Fruit fly (Drosophila melanogaster) whole organism, prepupa: ENCODE data around the gene Tlk.

Experiments
- CG11762 ChIP-seq: fragments of 200-800 bp; sonication (Bioruptor generic); optimal IDR thresholded peaks from 3 replicates; lab custom pipeline; 2016; ENCODE audit warnings: missing biosample characterization, missing genetic modification characterization; ENCODE audit not compliant: insufficient read depth
- CG11902 ChIP-seq: fragments of 200-800 bp; sonication (Bioruptor generic); optimal IDR thresholded peaks from 3 replicates; lab custom pipeline; 2016; ENCODE audit warnings: missing biosample characterization, missing genetic modification characterization
- CG15336 ChIP-seq: fragments of 200-800 bp; sonication (Bioruptor generic); IDR thresholded peaks from 2 replicates; pipeline ENCODE4 v1.3.6; 2022; ENCODE audit warnings: missing biosample characterization, missing genetic modification characterization
- CG1621 ChIP-seq: fragments of 200-800 bp; sonication (Bioruptor generic); optimal IDR thresholded peaks from 3 replicates; lab custom pipeline; 2018; ENCODE audit warnings: missing biosample characterization, mild to moderate bottlenecking, missing genetic modification characterization
- CG4318 ChIP-seq: fragments of 200-800 bp; sonication (Bioruptor generic); optimal IDR thresholded peaks from 3 replicates; lab custom pipeline; 2017; ENCODE audit warnings: missing biosample characterization, mild to moderate bottlenecking, missing genetic modification characterization
- CG6163 ChIP-seq: fragments of 200-800 bp; sonication (Bioruptor generic); IDR thresholded peaks from 3 replicates; pipeline ENCODE4 v1.3.6; 2022; ENCODE audit warnings: missing biosample characterization, missing genetic modification characterization
- CG6808 ChIP-seq: fragments of 200-800 bp; sonication (Bioruptor generic); optimal IDR thresholded peaks from 3 replicates; lab custom pipeline; 2017; ENCODE audit warnings: missing biosample characterization, missing genetic modification characterization, mild to moderate bottlenecking, moderate library complexity, missing genetic modification reagents
- CG7368 ChIP-seq: fragments of 200-800 bp; sonication (Bioruptor generic); optimal IDR thresholded peaks from 3 replicates; lab custom pipeline; 2016; ENCODE audit warnings: missing biosample characterization, missing genetic modification characterization
- CG8319 ChIP-seq: fragments of 200-800 bp; sonication (Bioruptor generic); optimal IDR thresholded peaks from 3 replicates; lab custom pipeline; 2016; ENCODE audit warnings: missing biosample characterization, missing genetic modification characterization
- CG8632 ChIP-seq: fragments of 200-800 bp; sonication (Bioruptor generic); optimal IDR thresholded peaks from 3 replicates; lab custom pipeline; 2016; ENCODE audit warnings: missing biosample characterization, missing genetic modification characterization
- Eip78C ChIP-seq: fragments of 200-800 bp; sonication (Bioruptor generic); peaks from one replicate; lab custom pipeline; 2016; ENCODE audit warnings: missing biosample characterization, missing genetic modification characterization
- Eip93F ChIP-seq: fragments of 200-800 bp; sonication (Bioruptor generic); optimal IDR thresholded peaks from 2 replicates; lab custom pipeline; 2016; ENCODE audit warnings: missing biosample characterization, mild to moderate bottlenecking, missing genetic modification characterization
- Ets21C ChIP-seq: fragments of 200-800 bp; sonication (Bioruptor generic); optimal IDR thresholded peaks from 3 replicates; lab custom pipeline; 2016; ENCODE audit warnings: missing biosample characterization, missing genetic modification characterization
- Gug ChIP-seq: fragments of 200-800 bp; sonication (Bioruptor generic); IDR thresholded peaks from 2 replicates; pipeline ENCODE4 v1.3.6; 2022; ENCODE audit warnings: missing biosample characterization, missing genetic modification characterization
- Hr38 ChIP-seq: sonication (Bioruptor generic); optimal IDR thresholded peaks from 2 replicates; lab custom pipeline; 2016; ENCODE audit warnings: missing biosample characterization, missing genetic modification characterization
- Hr39 ChIP-seq: fragments of 200-800 bp; sonication (Bioruptor generic); optimal IDR thresholded peaks from 2 replicates; lab custom pipeline; 2016; ENCODE audit warnings: missing biosample characterization, missing genetic modification characterization
- Hr4 ChIP-seq: fragments of 200-800 bp; sonication (Bioruptor generic); optimal IDR thresholded peaks from 3 replicates; lab custom pipeline; 2016; ENCODE audit warnings: missing biosample characterization, missing genetic modification characterization
- Lpt ChIP-seq: fragments of 200-800 bp; sonication (Bioruptor generic); optimal IDR thresholded peaks from 3 replicates; lab custom pipeline; 2016; ENCODE audit warnings: missing biosample characterization, missing genetic modification characterization
- Met ChIP-seq: fragments of 200-800 bp; sonication (Bioruptor generic); optimal IDR thresholded peaks from 3 replicates; lab custom pipeline; 2016; ENCODE audit warnings: missing biosample characterization, missing genetic modification characterization
- Sox102F ChIP-seq: fragments of 200-800 bp; sonication (Bioruptor generic); optimal IDR thresholded peaks from 2 replicates; lab custom pipeline; 2016; ENCODE audit warnings: missing biosample characterization, mild to moderate bottlenecking, missing genetic modification characterization
- cyc ChIP-seq: fragments of 200-800 bp; sonication (Bioruptor generic); optimal IDR thresholded peaks from 3 replicates; lab custom pipeline; 2016; ENCODE audit warnings: missing biosample characterization, missing genetic modification characterization
- dac ChIP-seq: fragments of 200-800 bp; sonication (Bioruptor generic); optimal IDR thresholded peaks from 2 replicates; lab custom pipeline; 2017; ENCODE audit warnings: missing biosample characterization, mild to moderate bottlenecking, missing genetic modification characterization
- eg ChIP-seq: fragments of 200-800 bp; sonication (Bioruptor generic); IDR thresholded peaks from 3 replicates; pipeline ENCODE4 v1.3.6; 2022; ENCODE audit warnings: missing biosample characterization, missing genetic modification characterization
- fd59A ChIP-seq: fragments of 200-800 bp; sonication (Bioruptor generic); optimal IDR thresholded peaks from 2 replicates; lab custom pipeline; 2017; ENCODE audit warnings: missing biosample characterization, mild to moderate bottlenecking, missing genetic modification characterization, missing genetic modification reagents
- fd85E ChIP-seq: fragments of 200-800 bp; sonication (Bioruptor generic); optimal IDR thresholded peaks from 3 replicates; lab custom pipeline; 2016; ENCODE audit warnings: missing biosample characterization, missing genetic modification characterization
- lz ChIP-seq: fragments of 200-800 bp; sonication (Bioruptor generic); optimal IDR thresholded peaks from 3 replicates; lab custom pipeline; 2016; ENCODE audit warnings: missing biosample characterization, missing genetic modification characterization
- salr ChIP-seq, 2 experiments: fragments of 200-800 bp; sonication (Bioruptor generic); optimal IDR thresholded peaks; 3 replicates each; lab custom pipeline; 2016 to 2018; ENCODE audit warnings: missing biosample characterization in 2 of 2, missing genetic modification characterization in 2 of 2, mild to moderate bottlenecking in 1 of 2
- topi ChIP-seq: fragments of 200-800 bp; sonication (Bioruptor generic); optimal IDR thresholded peaks from 3 replicates; lab custom pipeline; 2016; ENCODE audit warnings: missing biosample characterization, missing genetic modification characterization

Gene Tlk

DNA sequence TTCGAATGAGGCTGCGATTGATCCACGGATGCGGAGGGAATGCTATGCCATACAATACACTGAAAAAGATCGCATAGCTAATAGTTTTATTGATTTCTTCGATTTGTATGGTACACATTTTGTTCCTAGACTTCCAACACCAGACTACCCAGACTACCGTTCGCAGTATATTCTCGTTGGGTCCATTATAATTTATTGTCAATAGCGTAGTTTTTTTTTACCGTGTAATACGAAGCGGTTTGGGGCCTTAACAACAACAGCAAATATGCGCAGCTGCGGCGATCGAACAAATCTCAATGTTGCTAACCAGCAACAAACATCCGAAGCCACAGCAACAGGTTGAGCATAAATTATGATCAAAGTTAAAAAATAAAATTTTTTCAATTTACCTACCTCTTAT, 118.8 kb downstream of the Tlk start (continued):
- TF ChIP-seq CG8319 (GFP tag; lab: Kevin White, UChicago) (no peak), CG7368 (GFP tag; lab: Kevin White, UChicago) (peak; percentile 38), Lpt (GFP tag; lab: Kevin White, UChicago) (peak; percentile 64), CG6808 (peak; percentile 56), Sox102F (GFP tag; lab: Kevin White, UChicago) (peak; percentile 24), salr (GFP tag; optimal IDR thresholded peaks at IDR 0.05; lab: Kevin White, UChicago) (peak; percentile 7 to 51), Eip78C (peak; percentile 85), Met (GFP tag; lab: Kevin White, UChicago) (peak; percentile 41), CG1621 (tag; lab: Kevin White, UChicago) (peak; percentile 18), CG11762 (GFP tag; lab: Kevin White, UChicago) (peak; percentile 38), Eip93F (GFP tag; lab: Kevin White, UChicago) (no peak), CG4318 (GFP tag; lab: Kevin White, UChicago) (peak; percentile 63), cyc (GFP tag; lab: Kevin White, UChicago) (peak; percentile 42), CG11902 (GFP tag; lab: Kevin White, UChicago) (no peak), lz (GFP tag; lab: Kevin White, UChicago) (peak; percentile 40), CG8632 (GFP tag; lab: Kevin White, UChicago) (peak; percentile 36), Gug (GFP tag; lab: Robert Waterston, UW) (peak; percentile 52; the same call in 1 of the 2 replicates), fd59A (GFP tag; lab: Kevin White, UChicago) (peak; percentile 28), dac (GFP tag; lab: Kevin White, UChicago) (peak; percentile 52), Hr39 (GFP tag; lab: Kevin White, UChicago) (peak; percentile 39), CG15336 (GFP tag; lab: Robert Waterston, UW) (peak; percentile 84), Hr38 (no peak), fd85E (GFP tag; lab: Kevin White, UChicago) (no peak), eg (GFP tag; lab: Robert Waterston, UW) (peak; percentile 87), Ets21C (no peak), topi (GFP tag; lab: Kevin White, UChicago) (peak; percentile 41), CG6163 (peak; percentile 77), Hr4 (peak; percentile 69)
